Fruit fly (Drosophila melanogaster) whole organism, embryonic: Measurements from ENCODE around the gene Vps13D.
A peak's percentile ranks its signal among the peaks of the same experiment; 100 is the strongest.

Source experiments
- Asciz ChIP-seq: fragments of 200-800 bp; sonication (Bioruptor generic); optimal IDR thresholded peaks from 2 replicates; lab custom pipeline; 2017; ENCODE audit warnings: missing biosample characterization, mild to moderate bottlenecking, missing genetic modification characterization, missing genetic modification reagents
- CG10209 ChIP-seq: fragments of 200-800 bp; sonication (Bioruptor generic); optimal IDR thresholded peaks from 3 replicates; lab custom pipeline; 2017; ENCODE audit warnings: missing biosample characterization, mild to moderate bottlenecking, missing genetic modification characterization, missing genetic modification reagents
- CG10267 ChIP-seq: fragments of 200-800 bp; sonication (Bioruptor generic); optimal IDR thresholded peaks from 2 replicates; lab custom pipeline; 2018; ENCODE audit warnings: missing biosample characterization, mild to moderate bottlenecking, missing genetic modification characterization, moderate library complexity
- CG11398 ChIP-seq: fragments of 200-800 bp; sonication (Bioruptor generic); optimal IDR thresholded peaks from 2 replicates; lab custom pipeline; 2016; ENCODE audit warnings: missing biosample characterization, missing genetic modification characterization
- CG11696 ChIP-seq: fragments of 200-800 bp; sonication (Bioruptor generic); IDR thresholded peaks from 2 replicates; pipeline ENCODE4 v1.3.6; 2022; ENCODE audit warnings: missing biosample characterization, missing genetic modification characterization
- CG13775 ChIP-seq: fragments of 200-800 bp; sonication (Bioruptor generic); optimal IDR thresholded peaks from 3 replicates; lab custom pipeline; 2017; ENCODE audit warnings: missing biosample characterization, mild to moderate bottlenecking, missing genetic modification characterization
- CG15073 ChIP-seq: fragments of 200-800 bp; sonication (Bioruptor generic); optimal IDR thresholded peaks from 2 replicates; lab custom pipeline; 2016; ENCODE audit warnings: missing biosample characterization, missing genetic modification characterization
- CG1603 ChIP-seq: fragments of 200-800 bp; sonication (Bioruptor generic); optimal IDR thresholded peaks from 2 replicates; lab custom pipeline; 2019; ENCODE audit warnings: missing biosample characterization, mild to moderate bottlenecking, missing genetic modification characterization, moderate library complexity
- CG17328 ChIP-seq: fragments of 200-800 bp; sonication (Bioruptor generic); IDR thresholded peaks from 2 replicates; pipeline ENCODE4 v1.3.6; 2022; ENCODE audit warnings: missing biosample characterization, missing genetic modification characterization
- CG17385 ChIP-seq: fragments of 200-800 bp; sonication (Bioruptor generic); optimal IDR thresholded peaks from 3 replicates; lab custom pipeline; 2018; ENCODE audit warnings: missing biosample characterization, mild to moderate bottlenecking, missing genetic modification characterization
- CG18262 ChIP-seq: fragments of 200-800 bp; optimal IDR thresholded peaks from 3 replicates; lab custom pipeline; 2019; ENCODE audit warnings: missing biosample characterization, mild to moderate bottlenecking, missing genetic modification characterization, moderate library complexity
- CG30403 ChIP-seq: fragments of 200-800 bp; sonication (Bioruptor generic); optimal IDR thresholded peaks from 3 replicates; lab custom pipeline; 2016; ENCODE audit warnings: missing biosample characterization, missing genetic modification characterization
- CG33557 ChIP-seq: fragments of 200-800 bp; sonication (Bioruptor generic); optimal IDR thresholded peaks from 2 replicates; lab custom pipeline; 2019; ENCODE audit warnings: missing biosample characterization, mild to moderate bottlenecking, missing genetic modification characterization, moderate library complexity
- CG3407 ChIP-seq: fragments of 200-800 bp; sonication (Bioruptor generic); optimal IDR thresholded peaks from 2 replicates; lab custom pipeline; 2018; ENCODE audit warnings: missing biosample characterization, mild to moderate bottlenecking, missing genetic modification characterization
- CG6813 ChIP-seq: fragments of 200-800 bp; sonication (Bioruptor generic); optimal IDR thresholded peaks from 2 replicates; lab custom pipeline; 2017; ENCODE audit warnings: missing biosample characterization, missing genetic modification characterization, mild to moderate bottlenecking, moderate library complexity, missing genetic modification reagents
- CG7556 ChIP-seq: fragments of 200-800 bp; sonication (Bioruptor generic); optimal IDR thresholded peaks from 2 replicates; lab custom pipeline; 2017; ENCODE audit warnings: missing biosample characterization, mild to moderate bottlenecking, missing genetic modification characterization
- CG7839 ChIP-seq: fragments of 200-800 bp; sonication (Bioruptor generic); optimal IDR thresholded peaks from 3 replicates; lab custom pipeline; 2018; ENCODE audit warnings: missing biosample characterization, mild to moderate bottlenecking, missing genetic modification characterization, moderate library complexity
- CG7928 ChIP-seq: fragments of 200-800 bp; sonication (Bioruptor generic); optimal IDR thresholded peaks from 2 replicates; lab custom pipeline; 2017; ENCODE audit warnings: missing biosample characterization, mild to moderate bottlenecking, missing genetic modification characterization
- CG8388 ChIP-seq: fragments of 200-800 bp; sonication (Bioruptor generic); optimal IDR thresholded peaks from 2 replicates; lab custom pipeline; 2019; ENCODE audit warnings: missing biosample characterization, mild to moderate bottlenecking, missing genetic modification characterization, moderate library complexity
- CG8765 ChIP-seq: fragments of 200-800 bp; sonication (Bioruptor generic); IDR thresholded peaks from 2 replicates; pipeline ENCODE4 v1.3.6; 2022; ENCODE audit warnings: missing biosample characterization, missing genetic modification characterization
- Drgx ChIP-seq: fragments of 200-800 bp; sonication (Bioruptor generic); IDR thresholded peaks from 2 replicates; pipeline ENCODE4 v1.3.6; 2022; ENCODE audit warnings: missing biosample characterization, missing genetic modification characterization
- ERR ChIP-seq: fragments of 200-800 bp; sonication (Bioruptor generic); optimal IDR thresholded peaks from 2 replicates; lab custom pipeline; 2016; ENCODE audit warnings: missing biosample characterization, missing genetic modification characterization
- Hand ChIP-seq: fragments of 200-800 bp; sonication (Bioruptor generic); optimal IDR thresholded peaks from 2 replicates; lab custom pipeline; 2017; ENCODE audit warnings: mild to moderate bottlenecking, missing biosample characterization, missing genetic modification reagents, missing genetic modification characterization
- Lpt ChIP-seq: fragments of >200 bp; optimal IDR thresholded peaks from 2 replicates; lab custom pipeline; 2018; ENCODE audit warnings: missing biosample characterization, missing genetic modification characterization
- MTF-1 ChIP-seq: fragments of 200-800 bp; sonication (Bioruptor generic); optimal IDR thresholded peaks from 2 replicates; lab custom pipeline; 2018; ENCODE audit warnings: missing biosample characterization, mild to moderate bottlenecking, missing genetic modification characterization, borderline replicate concordance
- Nf-YB ChIP-seq: fragments of 200-800 bp; sonication (Bioruptor generic); optimal IDR thresholded peaks from 3 replicates; lab custom pipeline; 2019; ENCODE audit warnings: missing biosample characterization, mild to moderate bottlenecking, missing genetic modification characterization, moderate library complexity
- Oaz ChIP-seq: fragments of 200-800 bp; sonication (Bioruptor generic); IDR thresholded peaks from 2 replicates; pipeline ENCODE4 v1.3.6; 2022; ENCODE audit warnings: missing biosample characterization, missing genetic modification characterization
- Sox102F ChIP-seq: fragments of 200-800 bp; sonication (Bioruptor generic); optimal IDR thresholded peaks from 2 replicates; lab custom pipeline; 2018; ENCODE audit warnings: missing biosample characterization, mild to moderate bottlenecking, missing genetic modification characterization, moderate library complexity
- TFAM ChIP-seq: fragments of 200-800 bp; sonication (Bioruptor generic); optimal IDR thresholded peaks from 2 replicates; lab custom pipeline; 2017; ENCODE audit warnings: missing biosample characterization, missing genetic modification characterization, inconsistent platforms
- Usf ChIP-seq: fragments of 200-800 bp; sonication (Bioruptor generic); optimal IDR thresholded peaks from 2 replicates; lab custom pipeline; 2017; ENCODE audit warnings: missing genotype, missing biosample characterization, missing genetic modification characterization
- az2 ChIP-seq: fragments of 200-800 bp; sonication (Bioruptor generic); optimal IDR thresholded peaks from 3 replicates; lab custom pipeline; 2016; ENCODE audit warnings: missing biosample characterization, missing genetic modification characterization
- bigmax ChIP-seq: fragments of 200-800 bp; sonication (Bioruptor generic); optimal IDR thresholded peaks from 2 replicates; lab custom pipeline; 2018; ENCODE audit warnings: missing biosample characterization, mild to moderate bottlenecking, missing genetic modification characterization
- btn ChIP-seq: fragments of 200-800 bp; sonication (Bioruptor generic); optimal IDR thresholded peaks from 2 replicates; lab custom pipeline; 2016; ENCODE audit warnings: missing biosample characterization, missing genetic modification characterization
- croc ChIP-seq: fragments of 200-800 bp; sonication (Bioruptor generic); conservative IDR thresholded peaks from 3 replicates; pipeline ENCODE4 v1.3.6; 2022; ENCODE audit warnings: missing biosample characterization, missing genetic modification characterization
- cwo ChIP-seq: fragments of 200-800 bp; sonication (Bioruptor generic); optimal IDR thresholded peaks from 3 replicates; lab custom pipeline; 2017; ENCODE audit warnings: missing biosample characterization, missing genetic modification characterization, mild to moderate bottlenecking, moderate library complexity, missing genetic modification reagents
- dysf ChIP-seq: fragments of 200-800 bp; sonication (Bioruptor generic); IDR thresholded peaks from 3 replicates; pipeline ENCODE4 v1.3.6; 2022; ENCODE audit warnings: missing biosample characterization, missing genetic modification characterization
- grau ChIP-seq: fragments of 200-800 bp; optimal IDR thresholded peaks from 3 replicates; lab custom pipeline; 2019; ENCODE audit warnings: missing biosample characterization, mild to moderate bottlenecking, missing genetic modification characterization, moderate library complexity
- hkb ChIP-seq, 2 experiments: fragments of 200-800 bp in 1 of 2; fragments of >200 bp in 1 of 2; sonication (Bioruptor generic) in 1 of 2; IDR thresholded peaks in 1 of 2; optimal IDR thresholded peaks in 1 of 2; 2 replicates each; pipeline versions ENCODE4 v1.3.6 to Lab custom; 2017 to 2022; ENCODE audit warnings: missing biosample characterization in 1 of 2, missing genetic modification characterization in 1 of 2
- kah ChIP-seq: fragments of 200-800 bp; sonication (Bioruptor generic); optimal IDR thresholded peaks from 2 replicates; lab custom pipeline; 2018; ENCODE audit warnings: missing biosample characterization, mild to moderate bottlenecking, missing genetic modification characterization
- lola ChIP-seq, 3 experiments: fragments of >200 bp in 2 of 3; fragments of 200-800 bp in 1 of 3; sonication (Bioruptor generic) in 1 of 3; optimal IDR thresholded peaks; 2 replicates each; lab custom pipeline; 2017 to 2019; ENCODE audit warnings: missing biosample characterization in 3 of 3, missing genetic modification characterization in 3 of 3, mild to moderate bottlenecking in 1 of 3, moderate library complexity in 1 of 3
- nmo ChIP-seq: fragments of 200-800 bp; sonication (Bioruptor generic); optimal IDR thresholded peaks from 2 replicates; lab custom pipeline; 2018; ENCODE audit warnings: missing biosample characterization, mild to moderate bottlenecking, missing genetic modification characterization, moderate library complexity
- oc ChIP-seq: fragments of 200-800 bp; sonication (Bioruptor generic); optimal IDR thresholded peaks from 2 replicates; lab custom pipeline; 2018; ENCODE audit warnings: missing biosample characterization, mild to moderate bottlenecking, missing genetic modification characterization, moderate library complexity
- pb ChIP-seq: fragments of 200-800 bp; sonication (Bioruptor generic); optimal IDR thresholded peaks from 3 replicates; lab custom pipeline; 2016; ENCODE audit warnings: missing biosample characterization, missing genetic modification characterization
- pita ChIP-seq: fragments of 200-800 bp; sonication (Bioruptor generic); optimal IDR thresholded peaks from 2 replicates; lab custom pipeline; 2017; ENCODE audit warnings: missing biosample characterization, mild to moderate bottlenecking, missing genetic modification characterization
- psq ChIP-seq: fragments of 200-800 bp; sonication (Bioruptor generic); optimal IDR thresholded peaks from 2 replicates; lab custom pipeline; 2017; ENCODE audit warnings: missing biosample characterization, missing genetic modification characterization
- sd ChIP-seq: fragments of 200-800 bp; sonication (Bioruptor generic); optimal IDR thresholded peaks from 3 replicates; lab custom pipeline; 2018; ENCODE audit warnings: missing biosample characterization, mild to moderate bottlenecking, missing genetic modification characterization, moderate library complexity
- slp2 ChIP-seq: fragments of 200-800 bp; sonication (Bioruptor generic); optimal IDR thresholded peaks from 2 replicates; lab custom pipeline; 2016; ENCODE audit warnings: missing biosample characterization, missing genetic modification characterization
- stc ChIP-seq: fragments of 200-800 bp; sonication (Bioruptor generic); IDR thresholded peaks from 2 replicates; pipeline ENCODE4 v1.3.6; 2022; ENCODE audit warnings: missing biosample characterization, missing genetic modification characterization
- tx ChIP-seq: fragments of 200-800 bp; sonication (Bioruptor generic); optimal IDR thresholded peaks from 2 replicates; lab custom pipeline; 2016; ENCODE audit warnings: missing biosample characterization, missing genetic modification characterization
- vvl ChIP-seq: fragments of 200-800 bp; sonication (Bioruptor generic); IDR thresholded peaks from 2 replicates; pipeline ENCODE4 v1.3.6; 2022; ENCODE audit warnings: missing biosample characterization, missing genetic modification characterization

Vps13D gene

dm6 chr3L:12725749-12726148 lies 29.1 kb upstream of the Vps13D start (continued):
- TF ChIP-seq Sox102F (GFP tag; lab: Kevin White, UChicago) (no peak), CG13775 (GFP tag; lab: Kevin White, UChicago) (no peak), CG7839 (tag; lab: Kevin White, UChicago) (no peak), Drgx (GFP tag; lab: Robert Waterston, UW) (peak; percentile 48), cwo (GFP tag; lab: Kevin White, UChicago) (no peak), CG11398 (GFP tag; lab: Kevin White, UChicago) (no peak), CG30403 (GFP tag; lab: Kevin White, UChicago) (no peak), Oaz (no peak), CG6813 (GFP tag; lab: Kevin White, UChicago) (no peak), lola (GFP tag; optimal IDR thresholded peaks at IDR 0.05; lab: Kevin White, UChicago) (peak in 1 of 3 experiments; percentile 4), TFAM (GFP tag; lab: Kevin White, UChicago) (no peak), Usf (no peak), CG15073 (GFP tag; lab: Kevin White, UChicago) (no peak), CG8388 (GFP tag; lab: Kevin White, UChicago) (peak; percentile 14), CG11696 (GFP tag; lab: Robert Waterston, UW) (no peak), sd (tag; lab: Kevin White, UChicago) (no peak), btn (GFP tag; lab: Kevin White, UChicago) (no peak), CG7556 (no peak), CG7928 (GFP tag; lab: Kevin White, UChicago) (no peak), stc (GFP tag; lab: Robert Waterston, UW) (no peak), CG17328 (GFP tag; lab: Robert Waterston, UW) (no peak), slp2 (GFP tag; lab: Kevin White, UChicago) (no peak), CG3407 (GFP tag; lab: Kevin White, UChicago) (no peak), hkb (optimal IDR thresholded peaks at IDR 0.05; lab: Kevin White, UChicago) (no peak), hkb (GFP tag; IDR thresholded peaks at IDR 0.05; lab: Robert Waterston, UW) (peak; percentile 41; the same call in 1 of the 2 replicates), oc (no peak), grau (no peak), MTF-1 (GFP tag; lab: Kevin White, UChicago) (no peak), vvl (GFP tag; lab: Robert Waterston, UW) (0 out of 2 replicates have a peak, but pooled peaks have one; percentile 35), kah (GFP tag; lab: Kevin White, UChicago) (no peak), az2 (GFP tag; lab: Kevin White, UChicago) (no peak), CG10267 (peak; percentile 10), Lpt (no peak), psq (GFP tag; lab: Kevin White, UChicago) (no peak), Hand (GFP tag; lab: Kevin White, UChicago) (no peak), dysf (GFP tag; lab: Robert Waterston, UW) (0 out of 3 replicates have a peak, but pooled peaks have one; percentile 32), bigmax (no peak), tx (GFP tag; lab: Kevin White, UChicago) (no peak), ERR (GFP tag; lab: Kevin White, UChicago) (no peak), CG8765 (GFP tag; lab: Robert Waterston, UW) (no peak), CG10209 (GFP tag; lab: Kevin White, UChicago) (no peak), CG33557 (GFP tag; lab: Kevin White, UChicago) (no peak), croc (GFP tag; lab: Robert Waterston, UW) (no peak), CG17385 (no peak), CG18262 (tag; lab: Kevin White, UChicago) (peak; percentile 13), Nf-YB (no peak), Asciz (no peak), CG1603 (tag; lab: Kevin White, UChicago) (peak; percentile 21), nmo (GFP tag; lab: Kevin White, UChicago) (peak; percentile 36), pita (GFP tag; lab: Kevin White, UChicago) (no peak), pb (GFP tag; lab: Kevin White, UChicago) (no peak)
